Worm (Caenorhabditis elegans) whole organism, L1 larva: Measurements from ENCODE around the gene camt-1.

Source experiments
- F16B12.6 ChIP-seq: fragments of 150-350 bp; optimal IDR thresholded peaks from 2 replicates; lab custom pipeline; 2014; ENCODE audit warnings: missing biosample characterization, missing genetic modification characterization
- efl-1 ChIP-seq, 4 experiments: fragments of 150-350 bp; optimal IDR thresholded peaks in 3 of 4; peaks in 1 of 4; 1 replicate in 1 of 4; 2 replicates in 3 of 4; lab custom pipeline; 2014; ENCODE audit warnings: missing biosample characterization in 2 of 4, missing genetic modification characterization in 2 of 4, missing genetic modification reagents in 2 of 4
- efl-3 ChIP-seq: fragments of 200-800 bp; sonication (Bioruptor generic); optimal IDR thresholded peaks from 2 replicates; lab custom pipeline; 2018; ENCODE audit warnings: mild to moderate bottlenecking, missing genetic modification characterization, missing compliant biosample characterization
- egl-27 ChIP-seq, 2 experiments: fragments of 150-350 bp in 1 of 2; sonication (generic microtip); optimal IDR thresholded peaks; 3 replicates each; lab custom pipeline; 2017 to 2018; ENCODE audit warnings: missing biosample characterization in 2 of 2, missing genetic modification characterization in 2 of 2, missing genetic modification reagents in 2 of 2
- fkh-4 ChIP-seq: sonication (generic microtip); optimal IDR thresholded peaks from 2 replicates; lab custom pipeline; 2016; ENCODE audit warnings: missing compliant biosample characterization, missing genetic modification characterization, borderline replicate concordance
- fkh-8 ChIP-seq: sonication (generic microtip); optimal IDR thresholded peaks from 2 replicates; lab custom pipeline; 2016; ENCODE audit warnings: mild to moderate bottlenecking, missing genetic modification characterization, missing compliant biosample characterization
- fos-1 ChIP-seq: fragments of 150-350 bp; optimal IDR thresholded peaks from 2 replicates; lab custom pipeline; 2014; ENCODE audit warnings: missing biosample characterization, missing genetic modification characterization
- grh-1 ChIP-seq: fragments of 200-800 bp; sonication (Bioruptor generic); IDR thresholded peaks from 2 replicates; pipeline ENCODE4 v1.3.6; 2022; ENCODE audit warnings: missing genetic modification reagents, missing genetic modification characterization, missing compliant biosample characterization
- hlh-4 ChIP-seq: sonication (generic microtip); optimal IDR thresholded peaks from 2 replicates; lab custom pipeline; 2016; ENCODE audit warnings: mild to moderate bottlenecking, missing genetic modification characterization, missing compliant biosample characterization
- jun-1 ChIP-seq: fragments of 150-350 bp; optimal IDR thresholded peaks from 2 replicates; lab custom pipeline; 2014; ENCODE audit warnings: missing biosample characterization, missing genetic modification reagents, missing genetic modification characterization
- lin-13 ChIP-seq: fragments of 150-350 bp; optimal IDR thresholded peaks from 2 replicates; lab custom pipeline; 2014; ENCODE audit warnings: missing biosample characterization, missing genetic modification reagents, missing genetic modification characterization
- lin-14 ChIP-seq: fragments of 200-800 bp; sonication (Bioruptor generic); optimal IDR thresholded peaks from 2 replicates; lab custom pipeline; 2018; ENCODE audit warnings: mild to moderate bottlenecking, missing genetic modification characterization, moderate library complexity, missing compliant biosample characterization
- lir-3 ChIP-seq: sonication (generic microtip); optimal IDR thresholded peaks from 2 replicates; lab custom pipeline; 2016; ENCODE audit warnings: mild to moderate bottlenecking, missing genetic modification characterization, moderate library complexity, missing compliant biosample characterization; ENCODE audit not compliant: poor library complexity
- lsy-2 ChIP-seq, 2 experiments: fragments of 150-350 bp; optimal IDR thresholded peaks; 2 replicates each; lab custom pipeline; 2014; ENCODE audit warnings: missing biosample characterization in 2 of 2, missing genetic modification characterization in 2 of 2
- mab-9 ChIP-seq: fragments of 200-800 bp; sonication (Bioruptor generic); IDR thresholded peaks from 2 replicates; pipeline ENCODE4 v1.3.6; 2022; ENCODE audit warnings: missing genetic modification reagents, missing genetic modification characterization, missing compliant biosample characterization
- nhr-19 ChIP-seq: fragments of 200-800 bp; sonication (Bioruptor generic); conservative IDR thresholded peaks from 2 replicates; pipeline ENCODE4 v1.3.6; 2022; ENCODE audit warnings: missing genetic modification characterization, missing compliant biosample characterization
- nhr-20 ChIP-seq: sonication (generic microtip); optimal IDR thresholded peaks from 2 replicates; lab custom pipeline; 2016; ENCODE audit warnings: mild to moderate bottlenecking, missing genetic modification characterization, missing compliant biosample characterization
- nhr-28 ChIP-seq: fragments of 150-350 bp; optimal IDR thresholded peaks from 2 replicates; lab custom pipeline; 2014; ENCODE audit warnings: missing biosample characterization, missing genetic modification characterization
- nhr-71 ChIP-seq: sonication (generic microtip); optimal IDR thresholded peaks from 2 replicates; lab custom pipeline; 2016; ENCODE audit warnings: mild to moderate bottlenecking, missing genetic modification characterization, moderate library complexity, missing compliant biosample characterization
- nhr-84 ChIP-seq: sonication (generic microtip); optimal IDR thresholded peaks from 2 replicates; lab custom pipeline; 2017; ENCODE audit warnings: missing biosample characterization, missing genetic modification characterization
- nhr-85 ChIP-seq: sonication (generic microtip); peaks from one replicate; lab custom pipeline; 2016; ENCODE audit warnings: missing genetic modification characterization, inconsistent platforms, missing compliant biosample characterization
- pqm-1 ChIP-seq: sonication (generic microtip); optimal IDR thresholded peaks from 3 replicates; lab custom pipeline; 2017; ENCODE audit warnings: missing biosample characterization, missing genetic modification characterization
- rnt-1 ChIP-seq: sonication (generic microtip); optimal IDR thresholded peaks from 2 replicates; lab custom pipeline; 2016; ENCODE audit warnings: mild to moderate bottlenecking, missing genetic modification characterization, moderate library complexity, missing compliant biosample characterization
- snpc-4 ChIP-seq: fragments of 150-350 bp; optimal IDR thresholded peaks from 2 replicates; lab custom pipeline; 2014; ENCODE audit warnings: missing biosample characterization, missing genetic modification characterization
- snu-23 ChIP-seq: sonication (generic microtip); optimal IDR thresholded peaks from 2 replicates; lab custom pipeline; 2016; ENCODE audit warnings: missing genetic modification characterization, missing compliant biosample characterization
- swsn-7 ChIP-seq: sonication (generic microtip); optimal IDR thresholded peaks from 2 replicates; lab custom pipeline; 2016; ENCODE audit warnings: missing genetic modification characterization, missing compliant biosample characterization
- tbx-2 ChIP-seq: sonication (generic microtip); optimal IDR thresholded peaks from 2 replicates; lab custom pipeline; 2016; ENCODE audit warnings: missing genetic modification characterization, missing compliant biosample characterization
- unc-130 ChIP-seq: fragments of 150-350 bp; optimal IDR thresholded peaks from 2 replicates; lab custom pipeline; 2017; ENCODE audit warnings: missing biosample characterization, missing genetic modification characterization, inconsistent platforms
- unc-86 ChIP-seq: sonication (generic microtip); optimal IDR thresholded peaks from 2 replicates; lab custom pipeline; 2016; ENCODE audit warnings: missing genetic modification characterization, missing compliant biosample characterization
- vab-15 ChIP-seq: sonication (generic microtip); optimal IDR thresholded peaks from 2 replicates; lab custom pipeline; 2017; ENCODE audit warnings: missing genotype, mild to moderate bottlenecking, missing genetic modification characterization, missing compliant biosample characterization
- xbp-1 ChIP-seq: sonication (generic microtip); optimal IDR thresholded peaks from 2 replicates; lab custom pipeline; 2016; ENCODE audit warnings: missing genetic modification characterization, missing compliant biosample characterization

camt-1 gene

DNA sequence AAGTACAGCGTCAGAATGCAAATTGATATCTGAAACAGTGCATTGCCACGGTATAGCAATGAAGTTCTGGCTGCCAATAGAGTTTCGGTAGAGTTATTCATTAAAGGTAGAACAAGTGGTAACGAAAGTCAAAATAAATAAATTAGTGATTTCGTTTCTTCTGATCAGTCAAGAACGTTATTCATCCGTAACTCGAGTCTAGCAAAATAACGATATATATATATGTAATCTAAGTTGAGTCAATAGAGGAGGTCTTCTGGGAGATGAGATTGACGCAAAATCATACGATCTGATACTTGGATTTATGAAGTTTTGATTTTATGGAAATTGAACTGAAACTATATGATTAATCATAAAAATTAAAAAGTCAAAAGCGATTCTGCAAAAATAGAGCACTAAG lies 22.9 kb upstream of the camt-1 start, which contains the start of gene sra-35:
sra-35 (minus strand) TSS at position 101 of the 400 bp plus-strand sequence.
- no peak for TF ChIP-seq hlh-4 (tag; lab: Kevin White, UChicago)
- TF ChIP-seq nhr-20: no peak
- TF ChIP-seq egl-27 (tag; optimal IDR thresholded peaks at IDR 0.05; lab: Kevin White, UChicago): no peak
- TF ChIP-seq nhr-85: peak; percentile 21
- TF ChIP-seq, all 84 proteins: peak for 1

DNA sequence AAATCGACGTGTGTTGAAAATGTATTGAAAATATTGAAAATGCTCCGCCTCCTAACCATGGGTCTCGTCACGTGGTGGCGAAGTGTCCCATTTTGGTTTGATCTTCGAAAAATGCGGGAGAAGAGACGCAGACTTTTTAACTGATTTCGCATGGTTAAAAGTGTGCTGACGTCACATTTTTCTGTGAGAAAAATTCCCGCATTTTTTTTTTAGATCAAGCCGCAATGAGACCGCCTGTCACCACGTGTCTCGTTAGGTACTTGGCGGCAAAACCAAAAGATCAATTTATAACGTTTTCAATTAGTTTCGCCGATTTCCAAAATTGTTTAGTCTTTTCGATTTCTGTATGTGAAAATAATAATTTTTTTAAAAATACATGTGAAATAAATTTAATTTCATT lies 20.2 kb upstream of the camt-1 start:
- TF ChIP-seq grh-1 (no peak), swsn-7 (tag; lab: Kevin White, UChicago) (no peak), xbp-1 (tag; lab: Kevin White, UChicago) (no peak), fos-1 (tag; lab: Kevin White, UChicago) (no peak), jun-1 (tag; lab: Kevin White, UChicago) (no peak), nhr-84 (no peak), snpc-4 (no peak)

DNA sequence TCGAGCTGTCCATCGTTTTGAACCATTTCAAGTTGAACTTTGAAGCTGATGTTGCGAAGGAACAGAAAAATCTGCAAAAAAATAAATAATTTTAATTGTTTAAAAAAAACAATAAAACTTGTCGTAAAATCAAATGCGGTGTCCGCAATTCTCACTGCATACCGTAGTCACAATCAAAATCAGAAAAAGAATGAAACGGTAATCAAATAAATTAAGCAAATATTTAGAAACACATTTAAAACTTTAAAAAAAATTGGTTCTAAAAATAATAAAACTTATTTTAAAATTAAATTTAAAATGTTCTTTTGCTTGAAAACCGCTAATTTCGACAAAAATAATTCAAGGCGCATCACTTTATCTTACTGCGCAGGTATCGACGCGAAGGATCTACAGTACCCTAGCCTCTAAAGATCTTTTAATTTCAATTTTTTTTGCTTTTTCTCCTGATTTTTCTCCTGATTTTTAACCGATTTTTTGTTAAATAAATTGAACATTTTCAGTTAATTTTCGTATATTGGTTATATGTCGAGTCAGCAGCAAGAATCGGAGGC lies 18.2 kb upstream of the camt-1 start, which contains the start of the genes B0304.4 and B0304.2:
B0304.4 (minus strand) TSS at position 101 of the 551 bp plus-strand sequence.
B0304.2 (plus strand) TSS at position 501 of the 551 bp plus-strand sequence.
- TF ChIP-seq lin-13 (GFP tag; lab: Kevin White, UChicago) (no peak), fkh-8 (tag; lab: Kevin White, UChicago) (no peak), unc-86 (tag; lab: Kevin White, UChicago) (no peak), snpc-4 (no peak), pqm-1 (no peak), mab-9 (GFP tag; lab: Robert Waterston, UW) (no peak), nhr-71 (tag; lab: Kevin White, UChicago) (no peak)

DNA sequence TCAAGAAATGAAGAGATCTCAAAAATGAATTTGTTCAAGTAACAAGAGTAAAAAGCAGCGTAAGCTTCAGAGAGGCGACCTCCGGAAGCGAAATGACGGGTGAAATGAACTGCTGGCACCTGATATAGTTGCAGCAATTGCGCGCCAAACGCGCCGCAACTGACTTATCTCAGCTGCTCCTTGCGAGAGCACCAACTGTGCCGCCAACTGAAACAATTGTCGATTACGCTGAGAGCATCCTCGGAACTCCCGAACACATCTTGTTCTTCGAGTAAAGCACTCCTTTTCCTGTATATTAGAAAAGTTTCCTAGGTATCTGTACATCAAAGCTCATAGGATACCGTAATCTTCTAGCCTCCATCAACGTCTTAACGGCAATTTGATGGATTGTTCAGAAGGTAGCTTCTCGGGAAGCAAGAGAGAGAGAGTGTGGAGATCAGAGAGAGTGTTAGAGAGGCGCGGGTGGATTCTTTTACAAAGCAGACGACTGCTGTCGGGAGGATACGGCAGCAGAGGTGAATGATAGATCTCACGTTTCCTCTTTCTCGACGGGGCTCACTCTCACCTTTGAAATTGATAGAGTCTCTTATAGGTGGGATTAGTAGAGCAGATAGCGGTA lies 15.1 kb upstream of the camt-1 start:
- TF ChIP-seq nhr-28 (tag; lab: Kevin White, UChicago) (no peak), nhr-20 (peak; percentile 14), rnt-1 (tag; lab: Kevin White, UChicago) (peak; percentile 70), unc-86 (tag; lab: Kevin White, UChicago) (no peak), unc-130 (tag; lab: Kevin White, UChicago) (peak; percentile 16), lsy-2 (tag; optimal IDR thresholded peaks at IDR 0.05; lab: Kevin White, UChicago) (peak in 1 of 2 experiments; percentile 25), nhr-71 (tag; lab: Kevin White, UChicago) (peak; percentile 53), nhr-19 (GFP tag; lab: Robert Waterston, UW) (0 out of 2 replicates have a peak, but pooled peaks have one; percentile 23), lin-14 (peak; percentile 77), egl-27 (tag; optimal IDR thresholded peaks at IDR 0.05; lab: Kevin White, UChicago) (no peak), nhr-84 (no peak)

DNA sequence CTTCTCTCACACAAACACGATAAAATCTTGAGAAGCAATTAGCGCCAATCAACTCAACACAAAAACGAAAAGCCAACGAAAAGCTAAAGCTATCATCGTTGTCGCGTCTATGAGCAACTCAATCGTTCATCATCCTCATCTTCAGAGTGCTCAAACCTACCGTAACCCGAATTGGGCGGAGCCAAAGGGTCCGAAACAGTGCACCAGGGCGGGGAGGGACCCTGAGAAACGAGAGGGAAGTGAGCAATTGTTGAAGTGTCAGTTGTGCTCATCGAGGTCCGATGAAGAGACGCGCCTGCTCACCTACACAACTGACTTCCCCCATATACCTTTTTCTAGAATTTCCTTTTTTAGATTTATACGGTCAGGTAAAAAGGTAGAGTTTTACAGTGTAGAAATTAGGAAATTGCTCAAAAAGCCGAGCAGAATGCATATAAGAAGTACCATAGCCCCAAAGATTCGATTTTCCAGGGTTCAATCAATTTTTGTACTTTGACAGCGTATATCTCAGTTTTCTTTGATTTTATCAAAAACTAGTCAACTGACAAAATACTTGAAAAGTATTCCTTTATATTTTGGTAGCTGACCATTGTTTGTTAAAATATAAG lies 13.5 kb upstream of the camt-1 start, which contains the start of gene hlh-1:
hlh-1 (plus strand) TSS at position 275 of the 608 bp plus-strand sequence.
- TF ChIP-seq efl-1 (optimal IDR thresholded peaks at IDR 0.05; lab: Kevin White, UChicago): peak; percentile 16 to 18
- TF ChIP-seq efl-1 (GFP tag; optimal IDR thresholded peaks at IDR 0.05 in 1 of 2; lab: Kevin White, UChicago): no peak
- peak; percentile 15 for TF ChIP-seq unc-130 (tag; lab: Kevin White, UChicago)
- TF ChIP-seq vab-15 (tag; lab: Kevin White, UChicago): peak; percentile 31
- peak; percentile 82 for TF ChIP-seq rnt-1 (tag; lab: Kevin White, UChicago)
- TF ChIP-seq swsn-7 (tag; lab: Kevin White, UChicago): peak; percentile 23
- TF ChIP-seq nhr-20: peak; percentile 21
- no peak for TF ChIP-seq efl-3 (GFP tag; lab: Kevin White, UChicago)
- TF ChIP-seq F16B12.6: no peak
- TF ChIP-seq tbx-2 (tag; lab: Kevin White, UChicago): peak; percentile 18
- peak; percentile 53 for TF ChIP-seq snu-23 (GFP tag; lab: Kevin White, UChicago)
- peak; percentile 79 for TF ChIP-seq nhr-71 (tag; lab: Kevin White, UChicago)
- no peak for TF ChIP-seq fkh-4 (tag; lab: Kevin White, UChicago)
- TF ChIP-seq lin-14: peak; percentile 72
- TF ChIP-seq nhr-19 (GFP tag; lab: Robert Waterston, UW): peak; percentile 57
- no peak for TF ChIP-seq lir-3 (tag; lab: Kevin White, UChicago)
- peak; percentile 4 for TF ChIP-seq lin-13 (GFP tag; lab: Kevin White, UChicago)
- peak; percentile 77 to 94 for TF ChIP-seq lsy-2 (tag; optimal IDR thresholded peaks at IDR 0.05; lab: Kevin White, UChicago)
